Worm (Caenorhabditis elegans) whole organism, L4 larva: ENCODE measurements around the gene W02G9.4.

Source experiments
- F37D6.2 ChIP-seq: sonication (generic microtip); optimal IDR thresholded peaks from 2 replicates; lab custom pipeline; 2016; ENCODE audit warnings: mild to moderate bottlenecking, missing genetic modification characterization, missing compliant biosample characterization
- Y5F2A.4 ChIP-seq: fragments of 200-800 bp; sonication (Bioruptor generic); optimal IDR thresholded peaks from 2 replicates; lab custom pipeline; 2018; ENCODE audit warnings: mild to moderate bottlenecking, missing genetic modification characterization, missing compliant biosample characterization
- aha-1 ChIP-seq: fragments of 150-350 bp; peaks from one replicate; lab custom pipeline; 2014; ENCODE audit warnings: missing biosample characterization, missing genetic modification characterization
- aly-2 ChIP-seq: sonication (generic microtip); optimal IDR thresholded peaks from 2 replicates; lab custom pipeline; 2018; ENCODE audit warnings: missing biosample characterization, missing genetic modification characterization
- arid-1 ChIP-seq: fragments of 200-800 bp; sonication (Bioruptor generic); conservative IDR thresholded peaks from 2 replicates; pipeline ENCODE4 v1.3.6; 2022; ENCODE audit warnings: missing genetic modification reagents, missing genetic modification characterization, missing compliant biosample characterization
- ceh-32 ChIP-seq: sonication (generic microtip); optimal IDR thresholded peaks from 2 replicates; lab custom pipeline; 2016; ENCODE audit warnings: mild to moderate bottlenecking, missing genetic modification characterization, missing compliant biosample characterization; ENCODE audit not compliant: poor library complexity
- daf-12 ChIP-seq: fragments of 150-350 bp; optimal IDR thresholded peaks from 2 replicates; lab custom pipeline; 2014; ENCODE audit warnings: missing biosample characterization, missing genetic modification reagents, missing genetic modification characterization
- daf-16 ChIP-seq, 3 experiments: sonication (generic microtip); optimal IDR thresholded peaks; 2 replicates each; lab custom pipeline; 2016 to 2017; ENCODE audit warnings: missing genetic modification characterization in 3 of 3, missing genetic modification reagents in 3 of 3, mild to moderate bottlenecking in 2 of 3, missing compliant biosample characterization in 2 of 3, missing biosample characterization in 1 of 3, moderate library complexity in 1 of 3
- dmd-6 ChIP-seq: fragments of 200-800 bp; sonication (Bioruptor generic); IDR thresholded peaks from 2 replicates; pipeline ENCODE4 v1.3.6; 2022; ENCODE audit warnings: missing genetic modification reagents, missing genetic modification characterization, missing compliant biosample characterization
- dpl-1 ChIP-seq: fragments of 150-350 bp; optimal IDR thresholded peaks from 2 replicates; lab custom pipeline; 2014; ENCODE audit warnings: missing biosample characterization, missing genetic modification reagents, missing genetic modification characterization
- dve-1 ChIP-seq: sonication (generic microtip); optimal IDR thresholded peaks from 2 replicates; lab custom pipeline; 2017; ENCODE audit warnings: antibody characterized with exemption, mild to moderate bottlenecking, missing genetic modification characterization, missing compliant biosample characterization; ENCODE audit not compliant: insufficient read depth
- fos-1 ChIP-seq: fragments of 150-350 bp; optimal IDR thresholded peaks from 2 replicates; lab custom pipeline; 2014; ENCODE audit warnings: missing biosample characterization, missing genetic modification characterization
- hlh-11 ChIP-seq: fragments of 200-800 bp; sonication (Bioruptor generic); optimal IDR thresholded peaks from 2 replicates; lab custom pipeline; 2018; ENCODE audit warnings: mild to moderate bottlenecking, missing genetic modification characterization, missing compliant biosample characterization
- lin-13 ChIP-seq: fragments of 150-350 bp; optimal IDR thresholded peaks from 2 replicates; lab custom pipeline; 2014; ENCODE audit warnings: missing biosample characterization, missing genetic modification reagents, missing genetic modification characterization
- lin-15B ChIP-seq: fragments of 150-350 bp; sonication (generic microtip); optimal IDR thresholded peaks from 3 replicates; lab custom pipeline; 2014; ENCODE audit warnings: missing biosample characterization, missing genetic modification characterization
- lin-38 ChIP-seq: fragments of 200-800 bp; sonication (Bioruptor generic); IDR thresholded peaks from 2 replicates; pipeline ENCODE4 v1.3.6; 2022; ENCODE audit warnings: missing genetic modification reagents, missing genetic modification characterization, missing compliant biosample characterization
- lin-39 ChIP-seq: fragments of 150-350 bp; optimal IDR thresholded peaks from 2 replicates; lab custom pipeline; 2014; ENCODE audit warnings: missing biosample characterization, missing genetic modification reagents, missing genetic modification characterization
- lsy-2 ChIP-seq, 2 experiments: fragments of 150-350 bp in 1 of 2; sonication (generic microtip) in 1 of 2; optimal IDR thresholded peaks; 2 replicates each; lab custom pipeline; 2014 to 2017; ENCODE audit warnings: missing biosample characterization in 2 of 2, missing genetic modification characterization in 2 of 2
- mdl-1 ChIP-seq, 2 experiments: fragments of 150-350 bp in 1 of 2; sonication (generic microtip) in 1 of 2; optimal IDR thresholded peaks; 2 replicates each; lab custom pipeline; 2014 to 2017; ENCODE audit warnings: missing biosample characterization in 2 of 2, missing genetic modification characterization in 2 of 2
- mdt-29 ChIP-seq: fragments of 200-800 bp; sonication (Bioruptor generic); IDR thresholded peaks from 2 replicates; pipeline ENCODE4 v1.3.6; 2022; ENCODE audit warnings: missing genetic modification reagents, missing genetic modification characterization, missing compliant biosample characterization
- mep-1 ChIP-seq: fragments of 150-350 bp; sonication (generic microtip); optimal IDR thresholded peaks from 3 replicates; lab custom pipeline; 2014; ENCODE audit warnings: missing biosample characterization, missing genetic modification characterization
- mes-2 ChIP-seq: sonication (generic microtip); optimal IDR thresholded peaks from 2 replicates; lab custom pipeline; 2016; ENCODE audit warnings: missing genotype, mild to moderate bottlenecking, missing genetic modification characterization, missing compliant biosample characterization; ENCODE audit not compliant: poor library complexity, severe bottlenecking
- nhr-28 ChIP-seq: fragments of 150-350 bp; optimal IDR thresholded peaks from 2 replicates; lab custom pipeline; 2014; ENCODE audit warnings: missing biosample characterization, missing genetic modification characterization
- nhr-48 ChIP-seq: sonication (generic microtip); optimal IDR thresholded peaks from 2 replicates; lab custom pipeline; 2016; ENCODE audit warnings: mild to moderate bottlenecking, missing genetic modification characterization, missing compliant biosample characterization
- nhr-76 ChIP-seq: fragments of 150-350 bp; optimal IDR thresholded peaks from 2 replicates; lab custom pipeline; 2014; ENCODE audit warnings: missing biosample characterization, missing genetic modification characterization
- nhr-77 ChIP-seq: fragments of 150-350 bp; optimal IDR thresholded peaks from 2 replicates; lab custom pipeline; 2014; ENCODE audit warnings: missing biosample characterization, missing genetic modification characterization
- pqm-1 ChIP-seq: sonication (generic microtip); optimal IDR thresholded peaks from 2 replicates; lab custom pipeline; 2017; ENCODE audit warnings: missing biosample characterization, missing genetic modification characterization
- unc-39 ChIP-seq: sonication (generic microtip); optimal IDR thresholded peaks from 2 replicates; lab custom pipeline; 2017; ENCODE audit warnings: missing biosample characterization, missing genetic modification characterization
- unc-62 ChIP-seq, 3 experiments: fragments of 150-350 bp in 1 of 3; sonication (generic microtip); optimal IDR thresholded peaks in 2 of 3; peaks in 1 of 3; 1 replicate in 1 of 3; 2 replicates in 2 of 3; lab custom pipeline; 2014 to 2017; ENCODE audit warnings: missing biosample characterization in 3 of 3, missing genetic modification characterization in 3 of 3, missing genetic modification reagents in 3 of 3, missing genotype in 1 of 3
- zfp-2 ChIP-seq: sonication (generic microtip); optimal IDR thresholded peaks from 2 replicates; lab custom pipeline; 2016; ENCODE audit warnings: mild to moderate bottlenecking, missing genetic modification characterization, missing compliant biosample characterization
- zip-11 ChIP-seq: fragments of 200-800 bp; sonication (Bioruptor generic); IDR thresholded peaks from 2 replicates; pipeline ENCODE4 v1.3.6; 2022; ENCODE audit warnings: missing genetic modification characterization, missing compliant biosample characterization
- ztf-11 ChIP-seq: fragments of 150-350 bp; optimal IDR thresholded peaks from 2 replicates; lab custom pipeline; 2014; ENCODE audit warnings: missing biosample characterization, missing genetic modification characterization
- ztf-7 ChIP-seq: fragments of 150-350 bp; optimal IDR thresholded peaks from 2 replicates; lab custom pipeline; 2014; ENCODE audit warnings: missing biosample characterization, missing genetic modification characterization

The W02G9.4 gene

ce11 chrV:2652557-2653133, 14.1 kb upstream of the W02G9.4 start, which contains the start of the genes W02H5.8 and angl-1:
Gene W02H5.8, minus strand, starts transcription at chrV:2652657.
Gene angl-1, plus strand, starts transcription at chrV:2653083.
- TF ChIP-seq mdt-29 (GFP tag; lab: Robert Waterston, UW) (0 out of 2 replicates have a peak, but pooled peaks have one; percentile 12), ztf-7 (no peak), Y5F2A.4 (GFP tag; lab: Kevin White, UChicago) (no peak), lin-15B (tag; lab: Kevin White, UChicago) (no peak), aly-2 (tag; lab: Kevin White, UChicago) (no peak), aha-1 (tag; lab: Kevin White, UChicago) (peak; percentile 57), lin-39 (tag; lab: Kevin White, UChicago) (no peak)
- TF ChIP-seq, all 104 proteins: peak for 2

- peak; percentile 67 for TF ChIP-seq dve-1 (tag; lab: Kevin White, UChicago)
- no peak for TF ChIP-seq daf-16 (GFP tag; optimal IDR thresholded peaks at IDR 0.05; lab: Kevin White, UChicago)
- TF ChIP-seq daf-16 (tag; optimal IDR thresholded peaks at IDR 0.05; lab: Kevin White, UChicago) = peak; percentile 97
- TF ChIP-seq nhr-77 = peak; percentile 1
- TF ChIP-seq ceh-32 (tag; lab: Kevin White, UChicago) = no peak
- no peak for TF ChIP-seq ztf-11 (tag; lab: Kevin White, UChicago)
- TF ChIP-seq pqm-1 (tag; lab: Kevin White, UChicago) = peak; percentile 2
- TF ChIP-seq dmd-6 = 0 out of 2 replicates have a peak, but pooled peaks have one; percentile 7
- no peak for TF ChIP-seq nhr-48
- TF ChIP-seq, all 104 proteins: peak for 5
Observed at ce11 chrV:2656159-2656558, 10.5 kb upstream of the W02G9.4 start.

- TF ChIP-seq arid-1 (GFP tag; lab: Robert Waterston, UW) (no peak), unc-62 (GFP tag; optimal IDR thresholded peaks at IDR 0.05 in 1 of 2; lab: Kevin White, UChicago) (peak in 1 of 2 experiments; percentile 21), unc-62 (tag; optimal IDR thresholded peaks at IDR 0.05; lab: Kevin White, UChicago) (no peak), pqm-1 (tag; lab: Kevin White, UChicago) (peak; percentile 9), lsy-2 (tag; optimal IDR thresholded peaks at IDR 0.05; lab: Kevin White, UChicago) (peak in 1 of 2 experiments; percentile 54), mes-2 (tag; lab: Kevin White, UChicago) (peak; percentile 27), unc-39 (tag; lab: Kevin White, UChicago) (no peak), hlh-11 (tag; lab: Kevin White, UChicago) (peak; percentile 13), lin-38 (GFP tag; lab: Robert Waterston, UW) (peak; percentile 90), dve-1 (tag; lab: Kevin White, UChicago) (peak; percentile 51), nhr-28 (peak; percentile 18), dpl-1 (GFP tag; lab: Kevin White, UChicago) (peak; percentile 10), daf-16 (GFP tag; optimal IDR thresholded peaks at IDR 0.05; lab: Kevin White, UChicago) (no peak), daf-16 (tag; optimal IDR thresholded peaks at IDR 0.05; lab: Kevin White, UChicago) (peak; percentile 66), nhr-76 (tag; lab: Kevin White, UChicago) (no peak), mep-1 (tag; lab: Kevin White, UChicago) (peak; percentile 36)
Observed at ce11 chrV:2657682-2658081, 9.0 kb upstream of the W02G9.4 start.

- no peak for TF ChIP-seq F37D6.2 (tag; lab: Kevin White, UChicago)
- no peak for TF ChIP-seq lin-13 (GFP tag; lab: Kevin White, UChicago)
- TF ChIP-seq zfp-2 (tag; lab: Kevin White, UChicago) = no peak
- TF ChIP-seq unc-62 (GFP tag; optimal IDR thresholded peaks at IDR 0.05 in 1 of 2; lab: Kevin White, UChicago) = peak in 1 of 2 experiments; percentile 93
- TF ChIP-seq unc-62 (tag; optimal IDR thresholded peaks at IDR 0.05; lab: Kevin White, UChicago) = no peak
- no peak for TF ChIP-seq zip-11 (GFP tag; lab: Robert Waterston, UW)
- TF ChIP-seq daf-12 (tag; lab: Kevin White, UChicago) = no peak
- no peak for TF ChIP-seq fos-1
- no peak for TF ChIP-seq mdl-1 (tag; optimal IDR thresholded peaks at IDR 0.05; lab: Kevin White, UChicago)
Observed at ce11 chrV:2660457-2660856, 6.2 kb upstream of the W02G9.4 start.
